Worm (Caenorhabditis elegans) whole organism, L2 larva: ENCODE measurements around the gene math-34.

ENCODE experiments used
- ZK546.5 ChIP-seq: sonication (generic microtip); optimal IDR thresholded peaks from 2 replicates; lab custom pipeline; 2017; ENCODE audit warnings: missing biosample characterization, missing genetic modification characterization
- aly-2 ChIP-seq: fragments of 150-350 bp; optimal IDR thresholded peaks from 2 replicates; lab custom pipeline; 2014; ENCODE audit warnings: missing biosample characterization, missing genetic modification characterization
- nhr-11 ChIP-seq: fragments of 150-350 bp; optimal IDR thresholded peaks from 2 replicates; lab custom pipeline; 2014; ENCODE audit warnings: missing biosample characterization, missing genetic modification characterization
- skn-1 ChIP-seq: sonication (generic microtip); optimal IDR thresholded peaks from 2 replicates; lab custom pipeline; 2017; ENCODE audit warnings: missing biosample characterization, missing genetic modification characterization
- unc-55 ChIP-seq: fragments of 150-350 bp; sonication (generic microtip); optimal IDR thresholded peaks from 3 replicates; lab custom pipeline; 2014; ENCODE audit warnings: missing biosample characterization, missing genetic modification reagents, missing genetic modification characterization
- unc-62 ChIP-seq: fragments of 150-350 bp; optimal IDR thresholded peaks from 2 replicates; lab custom pipeline; 2014; ENCODE audit warnings: missing biosample characterization, missing genetic modification reagents, missing genetic modification characterization

DNA sequence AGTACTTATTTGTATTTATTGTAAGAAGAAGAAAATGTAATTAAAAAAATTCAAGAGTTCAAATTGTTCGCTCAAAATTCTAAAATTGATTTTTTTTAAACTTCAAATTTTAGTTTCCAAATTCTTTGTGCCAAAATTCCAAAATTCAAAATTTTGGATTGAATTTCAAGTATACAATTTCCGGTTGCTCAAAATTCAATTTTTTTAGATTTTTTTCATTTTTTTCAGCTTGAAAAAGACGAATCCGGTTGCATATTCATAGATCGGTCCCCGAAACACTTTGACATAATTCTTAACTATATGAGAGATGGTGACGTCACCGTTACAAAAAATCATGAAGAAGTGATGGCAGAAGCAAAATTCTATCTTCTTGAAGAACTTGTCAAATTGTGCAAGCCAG, 43.3 kb downstream of the math-34 start, which contains the start of gene K02E7.4:
- TF ChIP-seq skn-1 (tag; lab: Kevin White, UChicago) = no peak
- no peak for TF ChIP-seq nhr-11 (tag; lab: Kevin White, UChicago)
- no peak for TF ChIP-seq ZK546.5 (tag; lab: Kevin White, UChicago)
- no peak for TF ChIP-seq unc-62 (GFP tag; lab: Kevin White, UChicago)
- no peak for TF ChIP-seq unc-55 (GFP tag; lab: Kevin White, UChicago)
- no peak for TF ChIP-seq aly-2 (tag; lab: Kevin White, UChicago)
